Worm (Caenorhabditis elegans) whole organism, midembryonic: ENCODE results near the gene prx-12.

Experiments used
- T22C8.4 ChIP-seq: fragments of 200-800 bp; sonication (Bioruptor generic); IDR thresholded peaks from 2 replicates; pipeline ENCODE4 v1.3.6; 2022; ENCODE audit warnings: missing genetic modification characterization, missing compliant biosample characterization
- flt-1 ChIP-seq: fragments of 200-800 bp; sonication (Bioruptor generic); IDR thresholded peaks from 2 replicates; pipeline ENCODE4 v1.3.6; 2022; ENCODE audit warnings: missing genetic modification characterization, missing compliant biosample characterization
- klf-2 ChIP-seq: fragments of 200-800 bp; sonication (Bioruptor generic); conservative IDR thresholded peaks from 2 replicates; pipeline ENCODE4 v1.3.6; 2022; ENCODE audit warnings: missing genetic modification reagents, missing genetic modification characterization, missing compliant biosample characterization
- ref-1 ChIP-seq: fragments of 200-800 bp; sonication (Bioruptor generic); conservative IDR thresholded peaks from 2 replicates; pipeline ENCODE4 v1.3.6; 2022; ENCODE audit warnings: missing genetic modification reagents, missing genetic modification characterization, missing compliant biosample characterization

DNA sequence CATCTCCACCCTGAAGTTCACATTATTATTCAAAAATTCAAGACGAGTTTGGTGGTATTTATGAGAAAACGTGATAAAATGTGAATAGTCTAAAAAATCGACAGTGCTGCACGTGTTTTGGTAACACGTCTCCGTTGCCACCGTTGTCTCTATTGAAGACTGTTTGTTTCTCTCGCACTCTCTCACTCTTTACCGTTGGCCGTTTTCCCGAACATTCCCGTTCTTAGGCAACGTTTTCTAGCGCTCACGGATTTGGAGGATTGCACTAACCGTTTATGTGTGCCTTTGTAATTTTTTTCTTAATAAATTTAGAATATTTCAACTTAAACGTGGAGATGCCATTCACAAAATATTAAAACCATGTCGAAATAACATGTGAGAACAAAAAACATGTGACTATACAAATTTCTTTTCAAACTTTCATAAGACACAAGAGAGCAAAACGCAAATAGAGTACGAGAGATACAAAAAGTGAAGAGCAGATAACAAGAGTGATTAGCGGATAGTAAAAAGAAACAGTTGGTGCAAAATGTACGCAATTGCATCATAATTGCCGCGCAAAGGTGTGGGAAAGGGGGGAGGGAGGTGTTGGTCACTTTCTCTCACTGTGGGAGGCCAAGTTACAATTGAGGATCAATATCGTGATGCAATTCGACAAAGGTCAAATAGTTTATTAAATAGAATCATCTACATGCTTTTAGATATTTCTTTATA is 21.9 kb downstream of the prx-12 start, which contains the start of gene pek-1:
- TF ChIP-seq flt-1 (GFP tag; lab: Robert Waterston, UW): no peak
- no peak for TF ChIP-seq klf-2 (GFP tag; lab: Robert Waterston, UW)
- no peak for TF ChIP-seq ref-1 (GFP tag; lab: Robert Waterston, UW)
- no peak for TF ChIP-seq T22C8.4 (GFP tag; lab: Robert Waterston, UW)
